Fruit fly (Drosophila melanogaster): ENCODE data around the gene CG46192.
"Not testable (repeated sequence)": the region's sequence is repeated elsewhere in the genome, so short reads cannot be mapped to it uniquely, and the experiment has no call there.

CG46192 gene

DNA sequence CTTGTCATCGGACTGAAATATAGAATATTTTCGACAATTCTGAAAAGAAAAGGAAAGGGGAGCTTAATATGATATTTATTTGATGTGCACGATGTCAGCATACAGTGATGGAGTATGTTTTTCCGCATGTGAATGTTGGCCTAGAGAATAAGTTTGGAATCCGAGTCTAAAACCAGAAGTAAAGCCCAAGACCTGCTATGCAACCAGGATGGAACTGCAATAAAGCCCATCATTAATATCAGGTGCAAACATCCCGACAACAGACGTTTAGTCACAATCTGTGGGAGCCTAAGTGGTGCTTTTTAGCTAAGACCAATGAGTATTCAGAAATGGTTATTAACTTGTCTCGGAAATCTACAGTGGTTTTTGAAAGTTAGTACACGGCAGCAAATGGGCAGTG is at the start of gene CG46192:
TSS of gene CG46192 (minus strand) at position 101 of the 400 bp plus-strand sequence.
- TF ChIP-seq CG8478 (optimal IDR thresholded peaks at IDR 0.05); EcR (GFP tag; optimal IDR thresholded peaks at IDR 0.05); usp (GFP tag; optimal IDR thresholded peaks at IDR 0.05): not testable (repeated sequence)

DNA sequence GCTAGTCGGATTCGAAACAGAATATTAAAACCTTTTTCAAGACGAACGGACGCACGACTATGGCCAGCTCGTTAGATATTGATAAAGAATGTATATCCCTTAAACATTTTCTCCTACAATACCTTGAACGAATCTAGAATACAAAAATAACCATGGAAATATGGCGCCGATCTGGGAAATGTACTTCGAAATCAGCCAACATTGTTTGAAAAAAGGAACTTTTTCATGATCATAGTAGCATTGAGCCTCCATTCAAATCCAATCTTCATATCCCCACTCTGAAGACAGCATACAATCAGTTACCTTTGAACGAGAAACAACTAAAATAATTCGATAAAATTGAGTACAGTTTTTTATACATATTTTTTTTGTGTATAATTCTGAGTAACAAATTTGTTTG is 35.8 kb upstream of the CG46192 start, which contains the start of gene CG45764:
TSS of gene CG45764 (plus strand) at position 301 of the 400 bp plus-strand sequence.
- TF ChIP-seq Dll (optimal IDR thresholded peaks at IDR 0.05); CG8478 (optimal IDR thresholded peaks at IDR 0.05); usp (GFP tag; optimal IDR thresholded peaks at IDR 0.05): not testable (repeated sequence)

DNA sequence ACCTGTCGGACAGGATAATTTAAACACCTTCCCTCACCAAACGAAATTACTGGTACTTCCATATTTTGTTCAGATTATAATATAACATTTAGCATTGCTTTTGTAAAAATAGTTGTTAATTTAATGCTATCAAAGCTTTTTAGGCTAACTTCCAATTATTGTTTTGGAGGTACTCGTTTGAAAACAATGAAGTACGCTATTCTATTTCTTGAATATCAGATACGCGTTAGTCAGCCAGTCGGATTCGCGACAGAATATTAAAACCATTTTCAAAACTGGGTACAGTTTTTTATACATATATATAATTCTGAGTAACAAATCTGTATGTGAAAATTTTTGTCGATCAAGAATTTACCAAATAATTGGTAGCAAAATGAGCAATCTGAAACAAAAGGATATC is 31.5 kb upstream of the CG46192 start, which contains the start of gene Mst77Y-4:
TSS of gene Mst77Y-4 (plus strand) at position 301 of the 400 bp plus-strand sequence.
- not testable (repeated sequence) for TF ChIP-seq pan, CG8478, psq (optimal IDR thresholded peaks at IDR 0.05)

DNA sequence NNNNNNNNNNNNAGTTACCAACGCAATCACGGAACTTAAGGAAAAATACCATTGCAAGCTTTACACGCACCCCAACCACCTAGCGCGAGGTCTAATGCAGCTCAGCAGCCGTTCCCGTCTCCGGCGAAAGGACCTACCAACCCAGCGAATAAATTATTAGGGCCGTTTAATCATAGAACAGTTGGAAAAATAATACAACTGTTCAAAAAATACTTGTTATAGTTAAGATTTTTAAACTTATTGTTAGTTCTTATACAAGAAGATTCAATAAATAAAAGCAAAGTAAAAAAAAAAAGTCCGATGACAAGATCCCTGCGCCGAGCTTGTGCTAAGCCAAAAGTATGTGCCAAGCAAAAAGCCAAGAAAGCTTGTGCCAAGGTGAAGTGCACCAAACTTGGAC is 9.7 kb upstream of the CG46192 start, which contains the start of gene CG46193:
TSS of gene CG46193 (plus strand) at position 301 of the 400 bp plus-strand sequence.
- TF ChIP-seq CG8478, psq, Dll (optimal IDR thresholded peaks at IDR 0.05): not testable (repeated sequence)

- TF ChIP-seq psq (optimal IDR thresholded peaks at IDR 0.05); EcR (GFP tag; optimal IDR thresholded peaks at IDR 0.05); CG8478 (optimal IDR thresholded peaks at IDR 0.05): not testable (repeated sequence)
Observed at dm6 chrY:3215755-3216154, 37.4 kb downstream of the CG46192 start, which contains the start of gene CG46191. TSS of gene CG46191 (minus strand) at chrY:3215855.
